Fruit fly (Drosophila melanogaster) whole organism, embryonic: ENCODE measurements around the gene CG43680.
A peak's percentile ranks its signal among the peaks of the same experiment; 100 is the strongest.

Source experiments
- B-H2 ChIP-seq: fragments of 200-800 bp; sonication (Bioruptor generic); optimal IDR thresholded peaks from 2 replicates; lab custom pipeline; 2018; ENCODE audit warnings: missing biosample characterization, mild to moderate bottlenecking, missing genetic modification characterization
- BEAF-32 ChIP-seq: fragments of 200-800 bp; sonication (Bioruptor generic); optimal IDR thresholded peaks from 3 replicates; lab custom pipeline; 2017; ENCODE audit warnings: missing biosample characterization, missing genetic modification characterization, mild to moderate bottlenecking, moderate library complexity, missing genetic modification reagents
- CG11560 ChIP-seq: fragments of 200-800 bp; sonication (Bioruptor generic); IDR thresholded peaks from 3 replicates; pipeline ENCODE4 v1.3.6; 2022; ENCODE audit warnings: missing biosample characterization, missing genetic modification characterization
- CG11723 ChIP-seq: fragments of 200-800 bp; sonication (Bioruptor generic); optimal IDR thresholded peaks from 2 replicates; lab custom pipeline; 2017; ENCODE audit warnings: missing biosample characterization, mild to moderate bottlenecking, missing genetic modification characterization
- CG12659 ChIP-seq: fragments of 200-800 bp; sonication (Bioruptor generic); optimal IDR thresholded peaks from 3 replicates; lab custom pipeline; 2017; ENCODE audit warnings: mild to moderate bottlenecking, missing biosample characterization, missing genetic modification reagents, missing genetic modification characterization
- CG13775 ChIP-seq: fragments of 200-800 bp; sonication (Bioruptor generic); optimal IDR thresholded peaks from 3 replicates; lab custom pipeline; 2017; ENCODE audit warnings: missing biosample characterization, mild to moderate bottlenecking, missing genetic modification characterization
- CG17186 ChIP-seq: fragments of 200-800 bp; sonication (Bioruptor generic); optimal IDR thresholded peaks from 3 replicates; lab custom pipeline; 2017; ENCODE audit warnings: missing biosample characterization, missing genetic modification reagents, missing genetic modification characterization
- CG17385 ChIP-seq: fragments of 200-800 bp; sonication (Bioruptor generic); optimal IDR thresholded peaks from 3 replicates; lab custom pipeline; 2018; ENCODE audit warnings: missing biosample characterization, mild to moderate bottlenecking, missing genetic modification characterization
- CG32532 ChIP-seq: fragments of 200-800 bp; sonication (Bioruptor generic); IDR thresholded peaks from 2 replicates; pipeline ENCODE4 v1.3.6; 2022; ENCODE audit warnings: missing biosample characterization, missing genetic modification characterization
- CG3838 ChIP-seq: fragments of 200-800 bp; sonication (Bioruptor generic); optimal IDR thresholded peaks from 3 replicates; lab custom pipeline; 2016; ENCODE audit warnings: missing biosample characterization, missing genetic modification characterization
- CG4360 ChIP-seq: fragments of 200-800 bp; sonication (Bioruptor generic); IDR thresholded peaks from 2 replicates; pipeline ENCODE4 v1.3.6; 2022; ENCODE audit warnings: missing biosample characterization, missing genetic modification characterization
- CG5180 ChIP-seq: fragments of 200-800 bp; sonication (Bioruptor generic); optimal IDR thresholded peaks from 3 replicates; lab custom pipeline; 2017; ENCODE audit warnings: missing biosample characterization, missing genetic modification characterization, mild to moderate bottlenecking, moderate library complexity, missing genetic modification reagents
- CG8359 ChIP-seq: fragments of 200-800 bp; sonication (Bioruptor generic); optimal IDR thresholded peaks from 2 replicates; lab custom pipeline; 2017; ENCODE audit warnings: missing biosample characterization, mild to moderate bottlenecking, missing genetic modification characterization, borderline replicate concordance
- CG8388 ChIP-seq: fragments of 200-800 bp; sonication (Bioruptor generic); optimal IDR thresholded peaks from 2 replicates; lab custom pipeline; 2019; ENCODE audit warnings: missing biosample characterization, mild to moderate bottlenecking, missing genetic modification characterization, moderate library complexity
- CG8478 ChIP-seq: fragments of >200 bp; optimal IDR thresholded peaks from 2 replicates; lab custom pipeline; 2018
- CG9437 ChIP-seq: fragments of 200-800 bp; sonication (Bioruptor generic); optimal IDR thresholded peaks from 2 replicates; lab custom pipeline; 2018; ENCODE audit warnings: missing biosample characterization, mild to moderate bottlenecking, missing genetic modification characterization
- CkIIα-i1 ChIP-seq: fragments of 200-800 bp; sonication (Bioruptor generic); IDR thresholded peaks from 2 replicates; pipeline ENCODE4 v1.3.6; 2022; ENCODE audit warnings: missing biosample characterization, missing genetic modification characterization
- D ChIP-seq, 2 experiments: fragments of 200-800 bp in 1 of 2; fragments of >200 bp in 1 of 2; sonication (Bioruptor generic) in 1 of 2; optimal IDR thresholded peaks; 2 replicates in 1 of 2; 3 replicates in 1 of 2; lab custom pipeline; 2017; ENCODE audit warnings: mild to moderate bottlenecking in 1 of 2, missing biosample characterization in 1 of 2, missing genetic modification characterization in 1 of 2, missing genetic modification reagents in 1 of 2
- D19B ChIP-seq: fragments of 200-800 bp; sonication (Bioruptor generic); optimal IDR thresholded peaks from 2 replicates; lab custom pipeline; 2017; ENCODE audit warnings: missing biosample characterization, mild to moderate bottlenecking, missing genetic modification characterization
- E2f1 ChIP-seq: fragments of 200-800 bp; sonication (Bioruptor generic); IDR thresholded peaks from 2 replicates; pipeline ENCODE4 v1.3.6; 2022; ENCODE audit warnings: missing biosample characterization, missing genetic modification characterization
- Gug ChIP-seq: fragments of 200-800 bp; sonication (Bioruptor generic); IDR thresholded peaks from 4 replicates; pipeline ENCODE4 v1.3.6; 2022; ENCODE audit warnings: missing biosample characterization, missing genetic modification characterization
- HLH4C ChIP-seq: fragments of 200-800 bp; sonication (Bioruptor generic); IDR thresholded peaks from 3 replicates; pipeline ENCODE4 v1.3.6; 2022; ENCODE audit warnings: missing biosample characterization, missing genetic modification characterization; ENCODE audit not compliant: partially characterized antibody
- HLH54F ChIP-seq: fragments of 200-800 bp; sonication (Bioruptor generic); optimal IDR thresholded peaks from 3 replicates; lab custom pipeline; 2016; ENCODE audit warnings: missing biosample characterization, missing genetic modification characterization
- Hey ChIP-seq: fragments of 200-800 bp; sonication (Bioruptor generic); optimal IDR thresholded peaks from 3 replicates; lab custom pipeline; 2018; ENCODE audit warnings: missing biosample characterization, mild to moderate bottlenecking, missing genetic modification characterization
- Hsf ChIP-seq: fragments of 200-800 bp; sonication (Bioruptor generic); optimal IDR thresholded peaks from 3 replicates; lab custom pipeline; 2016; ENCODE audit warnings: missing biosample characterization, missing genetic modification characterization
- Kr ChIP-seq: fragments of 200-800 bp; sonication (Bioruptor generic); optimal IDR thresholded peaks from 2 replicates; lab custom pipeline; 2017; ENCODE audit warnings: missing biosample characterization, mild to moderate bottlenecking, missing genetic modification characterization
- Mad ChIP-seq: fragments of 200-800 bp; sonication (Bioruptor generic); optimal IDR thresholded peaks from 2 replicates; lab custom pipeline; 2016; ENCODE audit warnings: missing biosample characterization, missing genetic modification characterization
- Scr ChIP-seq: fragments of 200-800 bp; sonication (Bioruptor generic); IDR thresholded peaks from 2 replicates; pipeline ENCODE4 v1.3.6; 2022; ENCODE audit warnings: missing biosample characterization, missing genetic modification characterization; ENCODE audit not compliant: partially characterized antibody
- Xrp1 ChIP-seq: fragments of 200-800 bp; sonication (Bioruptor generic); IDR thresholded peaks from 2 replicates; pipeline ENCODE4 v1.3.6; 2022; ENCODE audit warnings: missing biosample characterization, missing genetic modification characterization
- chn ChIP-seq: fragments of 200-800 bp; sonication (Bioruptor generic); optimal IDR thresholded peaks from 2 replicates; lab custom pipeline; 2016; ENCODE audit warnings: missing biosample characterization, missing genetic modification characterization
- crp ChIP-seq, 2 experiments: fragments of 200-800 bp; sonication (Bioruptor generic); optimal IDR thresholded peaks; 2 replicates in 1 of 2; 3 replicates in 1 of 2; lab custom pipeline; 2017; ENCODE audit warnings: missing biosample characterization in 2 of 2, missing genetic modification characterization in 2 of 2, mild to moderate bottlenecking in 1 of 2, moderate library complexity in 1 of 2
- exex ChIP-seq: fragments of 200-800 bp; sonication (Bioruptor generic); optimal IDR thresholded peaks from 4 replicates; lab custom pipeline; 2018; ENCODE audit warnings: missing biosample characterization, mild to moderate bottlenecking, missing genetic modification characterization, moderate library complexity
- fru ChIP-seq: fragments of >200 bp; optimal IDR thresholded peaks from 2 replicates; lab custom pipeline; 2017
- gsb-n ChIP-seq: fragments of 200-800 bp; sonication (Bioruptor generic); optimal IDR thresholded peaks from 3 replicates; lab custom pipeline; 2018; ENCODE audit warnings: missing biosample characterization, mild to moderate bottlenecking, missing genetic modification characterization
- klu ChIP-seq: fragments of 200-800 bp; sonication (Bioruptor generic); IDR thresholded peaks from 2 replicates; pipeline ENCODE4 v1.3.6; 2022; ENCODE audit warnings: missing biosample characterization, missing genetic modification characterization
- nerfin-1 ChIP-seq: fragments of 200-800 bp; sonication (Bioruptor generic); optimal IDR thresholded peaks from 3 replicates; lab custom pipeline; 2019; ENCODE audit warnings: missing biosample characterization, mild to moderate bottlenecking, missing genetic modification characterization, moderate library complexity
- oc ChIP-seq: fragments of 200-800 bp; sonication (Bioruptor generic); optimal IDR thresholded peaks from 2 replicates; lab custom pipeline; 2018; ENCODE audit warnings: missing biosample characterization, mild to moderate bottlenecking, missing genetic modification characterization, moderate library complexity
- p53 ChIP-seq: fragments of 200-800 bp; sonication (Bioruptor generic); optimal IDR thresholded peaks from 2 replicates; lab custom pipeline; 2016; ENCODE audit warnings: missing biosample characterization, missing genetic modification characterization
- prd ChIP-seq, 3 experiments: fragments of >200 bp in 2 of 3; fragments of 200-800 bp in 1 of 3; sonication (Bioruptor generic) in 1 of 3; optimal IDR thresholded peaks in 2 of 3; IDR thresholded peaks in 1 of 3; 2 replicates in 2 of 3; 3 replicates in 1 of 3; pipeline versions ENCODE4 v1.3.6 to Lab custom; 2017 to 2022; ENCODE audit warnings: missing biosample characterization in 1 of 3, missing genetic modification characterization in 1 of 3
- ro ChIP-seq: fragments of 200-800 bp; sonication (Bioruptor generic); IDR thresholded peaks from 2 replicates; pipeline ENCODE4 v1.3.6; 2022; ENCODE audit warnings: missing biosample characterization, missing genetic modification characterization
- scrt ChIP-seq: fragments of 200-800 bp; sonication (Bioruptor generic); optimal IDR thresholded peaks from 2 replicates; lab custom pipeline; 2018; ENCODE audit warnings: missing biosample characterization, mild to moderate bottlenecking, missing genetic modification characterization, moderate library complexity
- slou ChIP-seq: fragments of 200-800 bp; sonication (Bioruptor generic); optimal IDR thresholded peaks from 3 replicates; lab custom pipeline; 2016; ENCODE audit warnings: missing biosample characterization, missing genetic modification characterization
- slp2 ChIP-seq: fragments of 200-800 bp; sonication (Bioruptor generic); optimal IDR thresholded peaks from 2 replicates; lab custom pipeline; 2016; ENCODE audit warnings: missing biosample characterization, missing genetic modification characterization
- so ChIP-seq: fragments of 200-800 bp; sonication (Bioruptor generic); IDR thresholded peaks from 3 replicates; pipeline ENCODE4 v1.3.6; 2022; ENCODE audit warnings: missing biosample characterization, missing genetic modification characterization
- stwl ChIP-seq: fragments of 200-800 bp; sonication (Bioruptor generic); optimal IDR thresholded peaks from 3 replicates; lab custom pipeline; 2018; ENCODE audit warnings: missing biosample characterization, mild to moderate bottlenecking, missing genetic modification characterization, moderate library complexity
- tio ChIP-seq: fragments of 200-800 bp; sonication (Bioruptor generic); optimal IDR thresholded peaks from 2 replicates; lab custom pipeline; 2017; ENCODE audit warnings: missing biosample characterization, missing genetic modification characterization, inconsistent platforms
- trem ChIP-seq: fragments of 200-800 bp; optimal IDR thresholded peaks from 3 replicates; lab custom pipeline; 2019; ENCODE audit warnings: missing biosample characterization, mild to moderate bottlenecking, missing genetic modification characterization, moderate library complexity
- twi ChIP-seq: fragments of 200-800 bp; optimal IDR thresholded peaks from 2 replicates; lab custom pipeline; 2019; ENCODE audit warnings: missing biosample characterization, mild to moderate bottlenecking, missing genetic modification characterization, moderate library complexity
- unc-4 ChIP-seq: fragments of 200-800 bp; sonication (Bioruptor generic); IDR thresholded peaks from 2 replicates; pipeline ENCODE4 v1.3.6; 2022; ENCODE audit warnings: missing biosample characterization, missing genetic modification characterization; ENCODE audit not compliant: partially characterized antibody
- unpg ChIP-seq: fragments of 200-800 bp; sonication (Bioruptor generic); optimal IDR thresholded peaks from 3 replicates; lab custom pipeline; 2018; ENCODE audit warnings: missing biosample characterization, mild to moderate bottlenecking, missing genetic modification characterization, moderate library complexity
- zf30C ChIP-seq: fragments of 200-800 bp; sonication (Bioruptor generic); optimal IDR thresholded peaks from 3 replicates; lab custom pipeline; 2018; ENCODE audit warnings: missing biosample characterization, mild to moderate bottlenecking, missing genetic modification characterization

CG43680 gene

dm6 chr3L:15031773-15032172 lies 21.4 kb downstream of the CG43680 start (continued):
- TF ChIP-seq CG5180 (peak; percentile 41), D (optimal IDR thresholded peaks at IDR 0.05; lab: Kevin White, UChicago) (peak; percentile 80), D (GFP tag; optimal IDR thresholded peaks at IDR 0.05; lab: Kevin White, UChicago) (no peak), crp (GFP tag; optimal IDR thresholded peaks at IDR 0.05; lab: Kevin White, UChicago) (no peak), HLH4C (GFP tag; lab: Robert Waterston, UW) (no peak), Hey (tag; lab: Kevin White, UChicago) (peak; percentile 17), zf30C (GFP tag; lab: Kevin White, UChicago) (no peak), CG4360 (no peak), E2f1 (no peak), CG8478 (lab: Kevin White, UChicago) (no peak), unc-4 (no peak), scrt (peak; percentile 55), twi (peak; percentile 68), exex (tag; lab: Kevin White, UChicago) (no peak), CG12659 (no peak), CG8388 (GFP tag; lab: Kevin White, UChicago) (no peak), CG3838 (no peak)

DNA sequence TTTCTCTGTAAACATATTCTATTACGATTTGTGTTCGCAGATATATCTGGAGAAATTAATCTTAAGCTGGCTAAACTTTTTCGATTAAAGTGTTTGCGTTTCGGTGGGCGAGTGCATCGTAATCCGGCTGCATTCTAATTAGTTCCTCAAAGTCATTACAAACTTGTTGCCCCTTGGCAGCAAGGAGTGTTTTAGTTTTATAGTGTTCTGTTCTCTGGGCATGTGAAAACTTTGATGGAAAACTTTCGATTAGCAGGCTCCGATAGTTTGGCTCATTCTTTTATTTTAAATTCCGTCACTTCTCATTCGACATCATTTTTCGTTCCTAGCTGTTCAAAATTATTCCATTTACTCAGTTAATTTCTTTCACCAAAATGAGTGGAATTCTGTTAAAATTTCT lies 30.0 kb downstream of the CG43680 start, which contains the start of gene CG32148:
Gene CG32148, plus strand, starts transcription at position 301 of the 400 bp plus-strand sequence.
- TF ChIP-seq prd (optimal IDR thresholded peaks at IDR 0.05; lab: Kevin White, UChicago): no peak
- no peak for TF ChIP-seq prd (GFP tag; IDR thresholded peaks at IDR 0.05; lab: Robert Waterston, UW)
- TF ChIP-seq Mad (GFP tag; lab: Kevin White, UChicago): no peak
- TF ChIP-seq D19B: no peak
- TF ChIP-seq gsb-n (tag; lab: Kevin White, UChicago): no peak
- no peak for TF ChIP-seq tio (GFP tag; lab: Kevin White, UChicago)
- no peak for TF ChIP-seq unpg (GFP tag; lab: Kevin White, UChicago)
- TF ChIP-seq p53: no peak
- TF ChIP-seq CG8478 (lab: Kevin White, UChicago): no peak
- TF ChIP-seq stwl: no peak
- TF ChIP-seq CG13775 (GFP tag; lab: Kevin White, UChicago): no peak
- TF ChIP-seq BEAF-32: no peak
- no peak for TF ChIP-seq CG8359
- no peak for TF ChIP-seq slou (GFP tag; lab: Kevin White, UChicago)
- no peak for TF ChIP-seq Kr (GFP tag; lab: Kevin White, UChicago)
- no peak for TF ChIP-seq Hsf (GFP tag; lab: Kevin White, UChicago)
- no peak for TF ChIP-seq Gug
- TF ChIP-seq chn: no peak
- TF ChIP-seq CG9437: no peak
- no peak for TF ChIP-seq so (GFP tag; lab: Robert Waterston, UW)
- no peak for TF ChIP-seq CG17385 (GFP tag; lab: Kevin White, UChicago)
- TF ChIP-seq, all 482 proteins: peak for 0

dm6 chr3L:15021008-15021407 lies 32.1 kb downstream of the CG43680 start:
- TF ChIP-seq CG17186 (GFP tag; lab: Kevin White, UChicago) (no peak), klu (GFP tag; lab: Robert Waterston, UW) (no peak), Scr (no peak), slp2 (no peak), HLH54F (GFP tag; lab: Kevin White, UChicago) (no peak), CG32532 (no peak), CG11723 (GFP tag; lab: Kevin White, UChicago) (no peak), CG11560 (no peak), E2f1 (no peak), nerfin-1 (tag; lab: Kevin White, UChicago) (peak; percentile 50), trem (tag; lab: Kevin White, UChicago) (no peak), oc (no peak), fru (lab: Kevin White, UChicago) (no peak), CkIIα-i1 (GFP tag; lab: Robert Waterston, UW) (no peak), ro (GFP tag; lab: Robert Waterston, UW) (no peak), B-H2 (GFP tag; lab: Kevin White, UChicago) (no peak), Xrp1 (GFP tag; lab: Robert Waterston, UW) (no peak)
